Worm (Caenorhabditis elegans) whole organism, L2 larva: ENCODE results near the gene inx-3.

Experiments
- C34F6.9 ChIP-seq: fragments of 150-350 bp; optimal IDR thresholded peaks from 2 replicates; lab custom pipeline; 2014; ENCODE audit warnings: missing biosample characterization, missing genetic modification characterization
- F13H6.1 ChIP-seq: sonication (generic microtip); optimal IDR thresholded peaks from 2 replicates; lab custom pipeline; 2016; ENCODE audit warnings: missing genetic modification characterization, missing compliant biosample characterization
- alr-1 ChIP-seq: fragments of 150-350 bp; optimal IDR thresholded peaks from 2 replicates; lab custom pipeline; 2014; ENCODE audit warnings: missing biosample characterization, missing genetic modification characterization
- ama-1 ChIP-seq: fragments of 150-350 bp; optimal IDR thresholded peaks from 2 replicates; lab custom pipeline; 2018; ENCODE audit warnings: inconsistent platforms
- blmp-1 ChIP-seq: sonication (generic microtip); optimal IDR thresholded peaks from 2 replicates; lab custom pipeline; 2017; ENCODE audit warnings: missing genetic modification characterization, mild to moderate bottlenecking, missing compliant biosample characterization, antibody characterized with exemption, moderate library complexity; ENCODE audit not compliant: insufficient read depth
- ceh-16 ChIP-seq: fragments of 150-350 bp; optimal IDR thresholded peaks from 2 replicates; lab custom pipeline; 2014; ENCODE audit warnings: missing biosample characterization, missing genetic modification characterization
- ceh-82 ChIP-seq: fragments of 150-350 bp; optimal IDR thresholded peaks from 2 replicates; lab custom pipeline; 2014; ENCODE audit warnings: missing biosample characterization, missing genetic modification characterization
- crh-2 ChIP-seq: sonication (generic microtip); optimal IDR thresholded peaks from 2 replicates; lab custom pipeline; 2017; ENCODE audit warnings: missing biosample characterization, missing genetic modification characterization
- dmd-4 ChIP-seq: sonication (generic microtip); optimal IDR thresholded peaks from 2 replicates; lab custom pipeline; 2017; ENCODE audit warnings: missing biosample characterization, missing genetic modification characterization
- egl-27 ChIP-seq: sonication (generic microtip); optimal IDR thresholded peaks from 3 replicates; lab custom pipeline; 2017; ENCODE audit warnings: missing biosample characterization, missing genetic modification reagents, missing genetic modification characterization
- elt-1 ChIP-seq: fragments of 150-350 bp; optimal IDR thresholded peaks from 2 replicates; lab custom pipeline; 2014; ENCODE audit warnings: missing biosample characterization, missing genetic modification characterization
- fos-1 ChIP-seq: fragments of 150-350 bp; optimal IDR thresholded peaks from 2 replicates; lab custom pipeline; 2014; ENCODE audit warnings: missing biosample characterization, missing genetic modification characterization
- gmeb-1 ChIP-seq: fragments of 150-350 bp; optimal IDR thresholded peaks from 2 replicates; lab custom pipeline; 2014; ENCODE audit warnings: missing biosample characterization, missing genetic modification characterization
- lin-11 ChIP-seq: fragments of 150-350 bp; sonication (generic microtip); optimal IDR thresholded peaks from 2 replicates; lab custom pipeline; 2014; ENCODE audit warnings: missing biosample characterization, missing genetic modification characterization, inconsistent platforms, mixed read lengths
- lin-39 ChIP-seq: fragments of 150-350 bp; optimal IDR thresholded peaks from 2 replicates; lab custom pipeline; 2014; ENCODE audit warnings: missing biosample characterization, missing genetic modification reagents, missing genetic modification characterization
- lsy-2 ChIP-seq, 2 experiments: fragments of 150-350 bp in 1 of 2; sonication (generic microtip) in 1 of 2; optimal IDR thresholded peaks; 2 replicates each; lab custom pipeline; 2014 to 2017; ENCODE audit warnings: missing biosample characterization in 2 of 2, missing genetic modification characterization in 2 of 2
- mab-5 ChIP-seq: fragments of 150-350 bp; optimal IDR thresholded peaks from 2 replicates; lab custom pipeline; 2014; ENCODE audit warnings: missing biosample characterization, missing genetic modification characterization
- mbf-1 ChIP-seq: sonication (generic microtip); optimal IDR thresholded peaks from 2 replicates; lab custom pipeline; 2017; ENCODE audit warnings: missing biosample characterization, missing genetic modification characterization
- mdl-1 ChIP-seq, 2 experiments: fragments of 150-350 bp in 1 of 2; sonication (generic microtip) in 1 of 2; optimal IDR thresholded peaks; 2 replicates each; lab custom pipeline; 2017; ENCODE audit warnings: missing biosample characterization in 2 of 2, missing genetic modification characterization in 2 of 2
- nhr-11 ChIP-seq: fragments of 150-350 bp; optimal IDR thresholded peaks from 2 replicates; lab custom pipeline; 2014; ENCODE audit warnings: missing biosample characterization, missing genetic modification characterization
- nhr-12 ChIP-seq: fragments of 150-350 bp; optimal IDR thresholded peaks from 2 replicates; lab custom pipeline; 2014; ENCODE audit warnings: missing biosample characterization, missing genetic modification characterization
- nhr-129 ChIP-seq: fragments of 150-350 bp; optimal IDR thresholded peaks from 2 replicates; lab custom pipeline; 2014; ENCODE audit warnings: missing biosample characterization, missing genetic modification characterization
- nhr-21 ChIP-seq: fragments of 150-350 bp; optimal IDR thresholded peaks from 2 replicates; lab custom pipeline; 2014; ENCODE audit warnings: missing biosample characterization, missing genetic modification characterization
- nhr-23 ChIP-seq: fragments of 150-350 bp; optimal IDR thresholded peaks from 2 replicates; lab custom pipeline; 2014; ENCODE audit warnings: missing biosample characterization, missing genetic modification reagents, missing genetic modification characterization
- nhr-237 ChIP-seq: fragments of 150-350 bp; optimal IDR thresholded peaks from 2 replicates; lab custom pipeline; 2014; ENCODE audit warnings: missing biosample characterization, missing genetic modification characterization
- nhr-25 ChIP-seq: fragments of 150-350 bp; sonication (generic microtip); optimal IDR thresholded peaks from 3 replicates; lab custom pipeline; 2014; ENCODE audit warnings: missing biosample characterization, missing genetic modification characterization
- nhr-6 ChIP-seq: fragments of 150-350 bp; optimal IDR thresholded peaks from 2 replicates; lab custom pipeline; 2014; ENCODE audit warnings: missing biosample characterization, missing genetic modification characterization
- peb-1 ChIP-seq: fragments of 150-350 bp; optimal IDR thresholded peaks from 2 replicates; lab custom pipeline; 2014; ENCODE audit warnings: missing biosample characterization, missing genetic modification characterization
- sem-4 ChIP-seq: fragments of 150-350 bp; optimal IDR thresholded peaks from 2 replicates; lab custom pipeline; 2014; ENCODE audit warnings: missing biosample characterization, missing genetic modification reagents, missing genetic modification characterization
- sma-3 ChIP-seq: sonication (generic microtip); optimal IDR thresholded peaks from 2 replicates; lab custom pipeline; 2016; ENCODE audit warnings: missing genetic modification reagents, missing genetic modification characterization, missing compliant biosample characterization
- sma-9 ChIP-seq, 2 experiments: fragments of 150-350 bp in 1 of 2; sonication (generic microtip) in 1 of 2; optimal IDR thresholded peaks; 2 replicates each; lab custom pipeline; 2014 to 2016; ENCODE audit warnings: missing genetic modification characterization in 2 of 2, mild to moderate bottlenecking in 1 of 2, missing biosample characterization in 1 of 2, missing compliant biosample characterization in 1 of 2, missing genetic modification reagents in 1 of 2, moderate library complexity in 1 of 2
- snpc-4 ChIP-seq: fragments of 150-350 bp; optimal IDR thresholded peaks from 2 replicates; lab custom pipeline; 2014; ENCODE audit warnings: missing biosample characterization, missing genetic modification characterization
- unc-39 ChIP-seq: fragments of 150-350 bp; optimal IDR thresholded peaks from 2 replicates; lab custom pipeline; 2014; ENCODE audit warnings: missing biosample characterization, missing genetic modification characterization
- unc-62 ChIP-seq: fragments of 150-350 bp; optimal IDR thresholded peaks from 2 replicates; lab custom pipeline; 2014; ENCODE audit warnings: missing biosample characterization, missing genetic modification reagents, missing genetic modification characterization
- zag-1 ChIP-seq: fragments of 150-350 bp; optimal IDR thresholded peaks from 2 replicates; lab custom pipeline; 2014; ENCODE audit warnings: missing biosample characterization, missing genetic modification characterization
- ztf-1 ChIP-seq: fragments of 200-800 bp; sonication (Bioruptor generic); conservative IDR thresholded peaks from 2 replicates; pipeline ENCODE4 v1.3.6; 2022; ENCODE audit warnings: missing genetic modification characterization, missing compliant biosample characterization
- ztf-11 ChIP-seq: sonication (generic microtip); optimal IDR thresholded peaks from 2 replicates; lab custom pipeline; 2017; ENCODE audit warnings: missing biosample characterization, missing genetic modification characterization
- ztf-4 ChIP-seq: fragments of 150-350 bp; optimal IDR thresholded peaks from 2 replicates; lab custom pipeline; 2014; ENCODE audit warnings: missing biosample characterization, missing genetic modification characterization

inx-3 gene

DNA sequence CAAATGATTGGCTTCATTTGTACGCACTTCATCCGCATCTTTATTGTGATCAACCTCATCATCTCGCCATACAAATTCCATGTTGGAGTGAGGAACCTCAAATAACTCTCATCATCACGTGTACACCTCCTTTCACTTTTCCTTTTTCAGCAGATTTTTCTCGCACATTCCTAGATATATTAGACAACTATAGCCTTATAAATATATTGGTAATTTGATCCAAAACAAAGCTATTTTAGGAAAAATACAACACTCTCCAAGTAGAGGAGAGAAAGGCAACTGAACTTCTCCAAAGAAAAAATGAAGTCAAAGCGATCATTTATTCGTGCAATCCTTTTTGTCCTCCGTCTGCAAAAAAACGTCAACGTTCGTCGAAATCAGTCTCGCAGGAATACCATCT is 37.1 kb upstream of the inx-3 start, which contains the start of gene R07E4.1:
Gene R07E4.1 (plus strand): TSS at position 301 of the 400 bp plus-strand sequence.
- TF ChIP-seq sem-4 (tag; lab: Kevin White, UChicago) (no peak), C34F6.9 (tag; lab: Kevin White, UChicago) (no peak), alr-1 (no peak), ztf-11 (tag; lab: Kevin White, UChicago) (no peak), elt-1 (tag; lab: Kevin White, UChicago) (no peak), ztf-1 (no peak)

DNA sequence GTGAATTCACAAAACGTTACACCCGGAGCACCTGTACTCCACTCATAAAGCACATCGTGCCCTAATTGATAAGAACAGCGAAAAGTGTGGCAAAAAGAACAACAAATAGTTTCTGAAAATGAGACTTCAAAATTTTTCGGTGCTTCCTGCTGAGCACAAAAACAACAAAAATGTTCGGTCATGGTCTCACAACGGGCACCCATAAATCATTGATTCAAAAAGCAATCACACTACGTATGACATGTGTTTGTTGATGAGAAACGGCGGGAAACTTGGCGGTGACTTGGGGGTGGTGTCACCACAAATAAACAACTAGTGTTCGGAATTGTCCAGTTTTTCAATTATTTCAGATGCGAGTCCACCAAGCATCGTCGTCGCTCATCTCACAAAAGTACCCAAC is 35.1 kb upstream of the inx-3 start:
- TF ChIP-seq nhr-25 (tag; lab: Kevin White, UChicago) (no peak), gmeb-1 (tag; lab: Kevin White, UChicago) (no peak), dmd-4 (tag; lab: Kevin White, UChicago) (no peak), C34F6.9 (tag; lab: Kevin White, UChicago) (no peak), ceh-16 (tag; lab: Kevin White, UChicago) (no peak), egl-27 (tag; lab: Kevin White, UChicago) (no peak), ceh-82 (no peak), nhr-6 (no peak), lin-39 (tag; lab: Kevin White, UChicago) (no peak), blmp-1 (tag; lab: Kevin White, UChicago) (no peak), nhr-129 (tag; lab: Kevin White, UChicago) (no peak), nhr-23 (tag; lab: Kevin White, UChicago) (no peak), nhr-237 (tag; lab: Kevin White, UChicago) (no peak), ztf-4 (no peak), crh-2 (tag; lab: Kevin White, UChicago) (no peak), mdl-1 (tag; optimal IDR thresholded peaks at IDR 0.05; lab: Kevin White, UChicago) (no peak), nhr-12 (tag; lab: Kevin White, UChicago) (no peak), mab-5 (tag; lab: Kevin White, UChicago) (no peak)

DNA sequence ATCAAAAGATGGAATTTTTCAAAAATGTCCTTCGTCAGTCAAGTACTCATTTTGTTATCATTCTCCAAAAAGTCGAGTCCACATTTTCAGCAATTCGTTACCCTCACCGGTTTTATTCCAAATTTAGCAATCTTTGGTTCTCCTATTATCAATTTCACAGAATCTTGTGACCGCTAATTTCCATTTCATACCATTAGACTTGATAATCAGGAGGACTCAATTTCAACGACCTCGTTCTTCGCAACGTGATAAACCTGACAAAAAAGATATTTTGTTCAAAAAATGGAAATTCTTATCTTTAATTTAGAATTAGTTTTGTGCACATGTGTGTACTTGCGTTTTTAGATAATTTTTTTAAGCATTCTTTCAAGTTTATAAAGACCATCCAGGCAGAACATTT is 33.4 kb upstream of the inx-3 start:
- TF ChIP-seq gmeb-1 (tag; lab: Kevin White, UChicago) = peak; percentile 41
- no peak for TF ChIP-seq mbf-1 (tag; lab: Kevin White, UChicago)
- peak; percentile 16 for TF ChIP-seq fos-1
- TF ChIP-seq nhr-129 (tag; lab: Kevin White, UChicago) = no peak
- TF ChIP-seq sma-9 (GFP tag; optimal IDR thresholded peaks at IDR 0.05; lab: Kevin White, UChicago) = peak; percentile 42
- TF ChIP-seq sma-9 (tag; optimal IDR thresholded peaks at IDR 0.05; lab: Kevin White, UChicago) = no peak
- TF ChIP-seq, all 48 proteins: peak for 3

DNA sequence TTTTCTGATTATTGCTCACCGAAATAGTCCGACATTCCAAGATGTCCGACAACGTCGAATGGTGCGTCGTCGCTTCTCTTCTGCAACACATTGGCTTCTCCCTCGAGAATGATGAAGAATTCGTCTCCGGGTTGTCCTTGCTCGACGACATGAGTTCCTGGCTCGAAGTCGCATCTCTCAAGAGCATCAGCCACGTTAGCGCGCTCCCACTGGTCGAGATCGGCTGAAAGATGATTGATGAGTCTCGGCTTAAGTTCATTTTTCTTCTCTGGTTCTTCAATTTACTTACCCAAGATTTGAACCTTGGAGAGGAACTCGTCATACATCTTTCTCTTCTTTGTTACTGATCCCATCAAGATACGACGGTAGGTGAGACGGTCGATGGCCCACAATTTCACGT is 23.7 kb upstream of the inx-3 start:
- TF ChIP-seq ztf-4 (no peak), mab-5 (tag; lab: Kevin White, UChicago) (peak; percentile 40), nhr-21 (no peak), ztf-11 (tag; lab: Kevin White, UChicago) (no peak)

DNA sequence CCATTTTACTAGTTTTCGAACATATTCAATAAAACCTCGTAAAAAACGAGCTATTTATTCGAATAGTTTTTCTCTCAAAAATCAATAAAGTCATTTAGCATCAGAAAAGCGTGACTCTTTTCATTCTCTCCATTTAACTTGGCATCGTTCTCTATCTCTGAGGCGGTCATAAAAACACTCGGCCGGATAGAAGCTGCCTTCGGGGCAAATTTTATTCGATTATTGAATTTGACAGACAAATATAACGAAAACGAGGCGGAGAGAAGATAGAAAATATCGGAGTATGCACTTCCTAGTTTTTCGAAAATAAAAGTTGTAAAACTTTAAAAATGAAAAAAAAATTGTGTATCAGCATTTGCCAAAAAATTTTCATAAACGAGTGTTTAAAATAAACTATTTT is 20.7 kb upstream of the inx-3 start:
- TF ChIP-seq dmd-4 (tag; lab: Kevin White, UChicago) = no peak
- peak; percentile 8 for TF ChIP-seq crh-2 (tag; lab: Kevin White, UChicago)
- TF ChIP-seq C34F6.9 (tag; lab: Kevin White, UChicago) = peak; percentile 3
- TF ChIP-seq peb-1 (tag; lab: Kevin White, UChicago) = no peak
- TF ChIP-seq, all 48 proteins: peak for 2

DNA sequence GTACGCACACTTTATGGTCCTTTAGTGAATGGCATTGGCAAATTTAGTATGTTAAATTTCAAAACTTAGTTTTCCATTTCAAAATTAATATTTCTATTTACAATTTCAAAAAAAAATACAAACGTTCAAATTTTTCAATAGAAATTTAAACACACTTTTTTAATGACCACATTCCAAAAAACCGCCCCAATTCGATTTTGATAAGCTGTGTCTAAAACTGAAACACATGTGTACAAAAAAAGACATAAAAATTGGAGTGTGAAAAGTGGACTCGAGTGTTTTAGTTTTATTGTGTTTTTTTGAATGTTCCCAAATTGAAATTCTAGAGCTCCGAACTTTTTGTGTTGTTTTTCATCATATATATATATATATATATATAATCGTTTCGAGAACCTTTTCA is 20.2 kb upstream of the inx-3 start:
- TF ChIP-seq nhr-25 (tag; lab: Kevin White, UChicago) = no peak
- no peak for TF ChIP-seq nhr-21
- no peak for TF ChIP-seq lin-39 (tag; lab: Kevin White, UChicago)
- TF ChIP-seq, all 48 proteins: peak for 0

DNA sequence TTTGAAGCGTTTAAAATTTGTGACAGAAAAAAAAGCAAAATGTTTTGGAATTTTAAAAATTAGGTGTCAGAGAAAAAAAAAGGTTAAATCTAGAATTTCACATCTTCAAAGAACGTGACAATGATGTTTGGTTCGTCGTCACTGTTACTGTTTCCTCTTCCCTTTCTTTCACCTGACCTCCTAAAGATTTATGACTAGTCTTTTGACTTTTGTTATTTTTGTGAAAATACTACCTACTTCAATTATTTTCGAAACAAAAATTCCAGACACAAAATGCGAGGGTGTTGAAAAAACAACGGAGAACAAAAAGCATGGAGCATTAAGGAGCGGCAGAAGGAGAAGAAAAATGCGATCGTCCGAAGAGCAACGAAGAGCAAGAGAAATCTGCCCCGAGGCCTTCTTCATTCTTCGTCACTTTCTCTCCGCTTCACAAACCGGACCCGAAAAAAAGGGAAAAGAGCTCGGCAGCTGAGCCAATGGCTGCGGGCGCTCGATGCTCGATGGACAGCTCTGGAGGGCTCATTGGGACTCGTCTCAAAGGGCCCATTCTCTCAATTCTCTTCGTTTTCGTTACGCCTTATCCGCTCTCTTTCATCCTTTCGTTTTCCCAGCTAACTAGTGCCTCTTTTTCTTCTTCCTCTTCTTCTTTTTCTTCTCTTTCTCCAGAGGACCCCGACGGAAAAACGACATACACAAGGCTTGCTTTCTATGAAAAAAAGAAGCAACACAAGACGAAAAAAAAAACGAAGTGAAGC is 19.6 kb upstream of the inx-3 start:
- TF ChIP-seq lsy-2 (tag; optimal IDR thresholded peaks at IDR 0.05; lab: Kevin White, UChicago) (peak; percentile 35 to 60), blmp-1 (tag; lab: Kevin White, UChicago) (no peak), unc-39 (tag; lab: Kevin White, UChicago) (no peak), F13H6.1 (tag; lab: Kevin White, UChicago) (peak; percentile 54), lin-11 (tag; lab: Kevin White, UChicago) (no peak), zag-1 (tag; lab: Kevin White, UChicago) (peak; percentile 58), lin-39 (tag; lab: Kevin White, UChicago) (no peak), nhr-11 (no peak), ceh-16 (tag; lab: Kevin White, UChicago) (no peak), unc-62 (GFP tag; lab: Kevin White, UChicago) (no peak), sma-3 (GFP tag; lab: Kevin White, UChicago) (no peak), crh-2 (tag; lab: Kevin White, UChicago) (no peak), nhr-237 (tag; lab: Kevin White, UChicago) (no peak), nhr-23 (tag; lab: Kevin White, UChicago) (no peak), nhr-129 (tag; lab: Kevin White, UChicago) (peak; percentile 54), dmd-4 (tag; lab: Kevin White, UChicago) (no peak), ztf-4 (peak; percentile 4), ceh-82 (no peak), ama-1 (lab: Kevin White, UChicago) (no peak), snpc-4 (tag; lab: Kevin White, UChicago) (no peak), sem-4 (tag; lab: Kevin White, UChicago) (no peak)
